Fruit fly (Drosophila melanogaster): ENCODE results near the gene CG18178.

CG18178 gene

dm6 chr3L:9763389-9763917 is 44.5 kb upstream of the CG18178 start, which contains the start of gene Ae2:
TSS of gene Ae2 (plus strand) at chr3L:9763544.
- no peak for TF ChIP-seq CG7368 (GFP tag; optimal IDR thresholded peaks at IDR 0.05)
- no peak for TF ChIP-seq lz (GFP tag; optimal IDR thresholded peaks at IDR 0.05)
- TF ChIP-seq svp (GFP tag) = peak; percentile 60
- TF ChIP-seq Sox102F (GFP tag; optimal IDR thresholded peaks at IDR 0.05) = peak; percentile 47
- TF ChIP-seq CG34406 (GFP tag; optimal IDR thresholded peaks at IDR 0.05) = no peak
- TF ChIP-seq CG6163 (GFP tag; IDR thresholded peaks at IDR 0.05) = peak; percentile 71; the same call in 2 of the 3 replicates
- TF ChIP-seq CG6854 (GFP tag; optimal IDR thresholded peaks at IDR 0.05) = peak; percentile 57
- peak; percentile 52 for TF ChIP-seq dsx (GFP tag; optimal IDR thresholded peaks at IDR 0.05; ENCODE audit: poor library complexity, severe bottlenecking)
- TF ChIP-seq Ets21C (GFP tag; optimal IDR thresholded peaks at IDR 0.05) = no peak
- TF ChIP-seq cyc (GFP tag; optimal IDR thresholded peaks at IDR 0.05) = no peak
- TF ChIP-seq Hr39 (GFP tag; optimal IDR thresholded peaks at IDR 0.05) = no peak
- TF ChIP-seq CG1621 (tag; optimal IDR thresholded peaks at IDR 0.05) = peak; percentile 82
- peak; percentile 15 for TF ChIP-seq CG3919 (GFP tag; optimal IDR thresholded peaks at IDR 0.05)
- TF ChIP-seq CG6276 (GFP tag; optimal IDR thresholded peaks at IDR 0.05) = no peak
- peak; percentile 34 for TF ChIP-seq esn (GFP tag; optimal IDR thresholded peaks at IDR 0.05)
- peak; percentile 69 for TF ChIP-seq Eip78C (GFP tag)
- TF ChIP-seq CG11294 (GFP tag; IDR thresholded peaks at IDR 0.05) = no peak
- TF ChIP-seq Sox14 (GFP tag; optimal IDR thresholded peaks at IDR 0.05) = no peak
- peak; percentile 21 for TF ChIP-seq topi (GFP tag; optimal IDR thresholded peaks at IDR 0.05)
- 0 out of 3 replicates have a peak, but pooled peaks have one; percentile 21 for TF ChIP-seq CG8119 (GFP tag; IDR thresholded peaks at IDR 0.05)
- peak in 1 of 2 experiments; percentile 67 for TF ChIP-seq ss (GFP tag; optimal IDR thresholded peaks at IDR 0.05)
- no peak for TF ChIP-seq Hr4 (GFP tag; optimal IDR thresholded peaks at IDR 0.05)
- TF ChIP-seq Eip93F (GFP tag; optimal IDR thresholded peaks at IDR 0.05) = no peak
- TF ChIP-seq Blimp-1 (GFP tag; optimal IDR thresholded peaks at IDR 0.05) = no peak
- peak; percentile 2 for TF ChIP-seq Eip75B (GFP tag; optimal IDR thresholded peaks at IDR 0.05)
- no peak for TF ChIP-seq fd85E (GFP tag; optimal IDR thresholded peaks at IDR 0.05)
- peak; percentile 70 for TF ChIP-seq vri (GFP tag; optimal IDR thresholded peaks at IDR 0.05)

DNA sequence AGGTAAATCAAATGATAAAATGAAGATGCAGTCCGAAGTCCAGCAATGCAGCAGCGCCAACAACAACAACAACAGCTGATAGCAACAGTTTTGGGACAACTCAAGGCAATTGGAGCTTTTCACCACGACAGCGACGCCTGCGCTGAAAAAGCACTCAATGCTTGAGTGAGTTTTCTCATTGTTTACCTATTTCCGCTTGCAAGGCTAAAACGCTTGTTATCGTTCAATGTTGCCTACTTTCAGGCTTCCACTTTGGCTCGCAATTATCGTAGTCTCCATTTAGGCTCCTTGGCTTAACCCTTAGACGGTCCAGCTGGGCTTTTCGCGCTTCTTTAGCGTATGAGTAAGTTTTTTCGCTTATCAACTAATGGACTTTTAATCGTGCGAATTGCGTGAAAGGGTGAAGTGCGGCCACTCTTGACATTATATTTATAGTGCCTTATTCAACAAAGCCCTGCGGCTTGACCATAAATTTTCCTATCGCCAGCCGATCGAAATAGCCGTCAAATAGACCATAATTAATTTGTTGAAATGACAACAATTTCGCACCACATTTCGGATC is 43.2 kb upstream of the CG18178 start:
- TF ChIP-seq Sox14 (GFP tag; optimal IDR thresholded peaks at IDR 0.05) (peak; percentile 14), dsx (GFP tag; optimal IDR thresholded peaks at IDR 0.05; ENCODE audit: poor library complexity, severe bottlenecking) (no peak), fkh (GFP tag; optimal IDR thresholded peaks at IDR 0.05) (peak; percentile 85), vri (GFP tag; optimal IDR thresholded peaks at IDR 0.05) (peak; percentile 25), Eip78C (GFP tag) (peak; percentile 87), CG6854 (GFP tag; optimal IDR thresholded peaks at IDR 0.05) (peak; percentile 36), CG6808 (GFP tag; optimal IDR thresholded peaks at IDR 0.05) (no peak), CG10631 (GFP tag; optimal IDR thresholded peaks at IDR 0.05) (no peak), pdm3 (GFP tag; optimal IDR thresholded peaks at IDR 0.05) (no peak), CG15336 (GFP tag; IDR thresholded peaks at IDR 0.05) (peak; percentile 56; the same call in 1 of the 2 replicates), lz (GFP tag; optimal IDR thresholded peaks at IDR 0.05) (no peak), ss (GFP tag; optimal IDR thresholded peaks at IDR 0.05) (peak; percentile 4 to 35), CG3919 (GFP tag; optimal IDR thresholded peaks at IDR 0.05) (peak; percentile 48), CG11902 (GFP tag; optimal IDR thresholded peaks at IDR 0.05) (no peak), CG6163 (GFP tag; IDR thresholded peaks at IDR 0.05) (0 out of 3 replicates have a peak, but pooled peaks have one; percentile 33), CG8632 (GFP tag; optimal IDR thresholded peaks at IDR 0.05) (no peak), achi (GFP tag; optimal IDR thresholded peaks at IDR 0.05) (peak; percentile 9), svp (GFP tag) (peak; percentile 24), CG6276 (GFP tag; optimal IDR thresholded peaks at IDR 0.05) (peak; percentile 75), CG16779 (tag; optimal IDR thresholded peaks at IDR 0.05) (no peak), CG8119 (GFP tag; IDR thresholded peaks at IDR 0.05) (peak; percentile 42; the same call in 1 of the 3 replicates), CG10669 (GFP tag; optimal IDR thresholded peaks at IDR 0.05) (no peak), Sox102F (GFP tag; optimal IDR thresholded peaks at IDR 0.05) (peak; percentile 2), salr (GFP tag; optimal IDR thresholded peaks at IDR 0.05) (no peak), CG11294 (GFP tag; IDR thresholded peaks at IDR 0.05) (no peak), net (GFP tag; optimal IDR thresholded peaks at IDR 0.05) (peak; percentile 44), Hr4 (GFP tag; optimal IDR thresholded peaks at IDR 0.05) (no peak), CG32006 (GFP tag; optimal IDR thresholded peaks at IDR 0.05) (no peak)
